Worm (Caenorhabditis elegans) whole organism, late embryonic: ENCODE results near the gene F53F8.6.

Experiments used
- ceh-18 ChIP-seq: sonication (generic microtip); optimal IDR thresholded peaks from 2 replicates; lab custom pipeline; 2016; ENCODE audit warnings: missing genetic modification characterization, missing compliant biosample characterization
- ceh-9 ChIP-seq: sonication (generic microtip); optimal IDR thresholded peaks from 2 replicates; lab custom pipeline; 2016; ENCODE audit warnings: mild to moderate bottlenecking, missing genetic modification characterization, inconsistent platforms, missing compliant biosample characterization
- pat-9 ChIP-seq: fragments of 200-800 bp; sonication (Bioruptor generic); optimal IDR thresholded peaks from 2 replicates; lab custom pipeline; 2018; ENCODE audit warnings: mild to moderate bottlenecking, missing genetic modification characterization, moderate library complexity, missing compliant biosample characterization
- pqm-1 ChIP-seq: sonication (generic microtip); optimal IDR thresholded peaks from 2 replicates; lab custom pipeline; 2016; ENCODE audit warnings: missing genetic modification characterization, missing compliant biosample characterization
- tbx-2 ChIP-seq: sonication (generic microtip); optimal IDR thresholded peaks from 2 replicates; lab custom pipeline; 2016; ENCODE audit warnings: missing genetic modification characterization, missing compliant biosample characterization

- TF ChIP-seq ceh-9 (tag; lab: Kevin White, UChicago) (no peak), pqm-1 (tag; lab: Kevin White, UChicago) (no peak), tbx-2 (tag; lab: Kevin White, UChicago) (no peak), pat-9 (no peak), ceh-18 (tag; lab: Kevin White, UChicago) (no peak)
Measured at ce11 chrV:20753838-20754503, 49.9 kb downstream of the F53F8.6 start.
